ENCODE assay signal across 5 worm cellular contexts in genomic region chrX:6462995-6463462, ce11.
A peak's percentile ranks its signal among the peaks of the same experiment; 100 is the strongest.
TF ChIP-seq lines count a peak whose summit lies in the region.

Gene C15B12.2 (plus strand): TSS chrX:6463412.

TF ChIP-seq in whole organism, L1 larva, 84 proteins besides CTCF, POLR2A, EP300 and RAD21:
- TF ChIP-seq ceh-90 (tag; optimal IDR thresholded peaks at IDR 0.05; lab: Kevin White, UChicago) (no peak), elt-2 (tag; optimal IDR thresholded peaks at IDR 0.05; lab: Kevin White, UChicago) (peak; percentile 72)

TF ChIP-seq in whole organism, L2 larva, 48 proteins besides CTCF, POLR2A, EP300 and RAD21:
- TF ChIP-seq unc-55 (GFP tag; optimal IDR thresholded peaks at IDR 0.05; lab: Kevin White, UChicago) (no peak), sma-9 (GFP tag; optimal IDR thresholded peaks at IDR 0.05; lab: Kevin White, UChicago) (peak; percentile 46), sma-9 (tag; optimal IDR thresholded peaks at IDR 0.05; lab: Kevin White, UChicago) (no peak), crh-2 (tag; optimal IDR thresholded peaks at IDR 0.05; lab: Kevin White, UChicago) (peak; percentile 31), aly-2 (tag; optimal IDR thresholded peaks at IDR 0.05; lab: Kevin White, UChicago) (no peak), elt-1 (tag; optimal IDR thresholded peaks at IDR 0.05; lab: Kevin White, UChicago) (no peak), C34F6.9 (tag; optimal IDR thresholded peaks at IDR 0.05; lab: Kevin White, UChicago) (no peak), fos-1 (tag; optimal IDR thresholded peaks at IDR 0.05; lab: Kevin White, UChicago) (peak; percentile 71), mdl-1 (tag; optimal IDR thresholded peaks at IDR 0.05; lab: Kevin White, UChicago) (no peak)

TF ChIP-seq in whole organism, L3 larva, 47 proteins besides CTCF, POLR2A, EP300 and RAD21:
- TF ChIP-seq elt-2 (tag; optimal IDR thresholded peaks at IDR 0.05; lab: Kevin White, UChicago) (peak; percentile 82), nhr-76 (tag; optimal IDR thresholded peaks at IDR 0.05; lab: Kevin White, UChicago) (no peak)

TF ChIP-seq in whole organism, L4 larva, 104 proteins besides CTCF, POLR2A, EP300 and RAD21:
- no peak for TF ChIP-seq ztf-11 (tag; optimal IDR thresholded peaks at IDR 0.05; lab: Kevin White, UChicago)
- peak in 1 of 2 experiments; percentile 22 for TF ChIP-seq mdl-1 (tag; optimal IDR thresholded peaks at IDR 0.05; lab: Kevin White, UChicago)
- peak; percentile 68 for TF ChIP-seq aha-1 (tag; lab: Kevin White, UChicago)
- TF ChIP-seq dmd-6 (GFP tag; IDR thresholded peaks at IDR 0.05; lab: Robert Waterston, UW): peak; percentile 68
- peak; percentile 18 for TF ChIP-seq mxl-3 (GFP tag; optimal IDR thresholded peaks at IDR 0.05; lab: Kevin White, UChicago)
- peak; percentile 54 for TF ChIP-seq dve-1 (tag; optimal IDR thresholded peaks at IDR 0.05; lab: Kevin White, UChicago; ENCODE audit: insufficient read depth)
- TF ChIP-seq unc-62 (GFP tag; optimal IDR thresholded peaks at IDR 0.05 in 1 of 2; lab: Kevin White, UChicago): no peak
- no peak for TF ChIP-seq unc-62 (tag; optimal IDR thresholded peaks at IDR 0.05; lab: Kevin White, UChicago)
- peak; percentile 84 for TF ChIP-seq pqm-1 (tag; optimal IDR thresholded peaks at IDR 0.05; lab: Kevin White, UChicago)
- no peak for TF ChIP-seq madf-9 (GFP tag; conservative IDR thresholded peaks at IDR 0.05; lab: Robert Waterston, UW)
- no peak for TF ChIP-seq set-16 (GFP tag; IDR thresholded peaks at IDR 0.05; lab: Robert Waterston, UW)
- TF ChIP-seq nhr-28 (tag; optimal IDR thresholded peaks at IDR 0.05; lab: Kevin White, UChicago): peak; percentile 15
- TF ChIP-seq daf-16 (GFP tag; optimal IDR thresholded peaks at IDR 0.05; lab: Kevin White, UChicago): no peak
- TF ChIP-seq daf-16 (tag; optimal IDR thresholded peaks at IDR 0.05; lab: Kevin White, UChicago): peak; percentile 56
TF ChIP-seq in whole organism, L4 larva: peak in this region for 8.

TF ChIP-seq in whole organism, young adult, 124 proteins besides CTCF, POLR2A, EP300 and RAD21:
- TF ChIP-seq Y67H2A.10 (GFP tag; conservative IDR thresholded peaks at IDR 0.05; lab: Robert Waterston, UW): no peak
- peak; percentile 78 for TF ChIP-seq nhr-80 (tag; optimal IDR thresholded peaks at IDR 0.05; lab: Kevin White, UChicago)
